Fruit fly (Drosophila melanogaster) whole organism, larva: Measurements from ENCODE around the gene CG42376.

Experiments used
- noc ChIP-seq: fragments of 200-800 bp; sonication (Bioruptor generic); optimal IDR thresholded peaks from 3 replicates; lab custom pipeline; 2019; ENCODE audit warnings: missing biosample characterization, mild to moderate bottlenecking, missing genetic modification characterization, moderate library complexity

CG42376 gene

DNA sequence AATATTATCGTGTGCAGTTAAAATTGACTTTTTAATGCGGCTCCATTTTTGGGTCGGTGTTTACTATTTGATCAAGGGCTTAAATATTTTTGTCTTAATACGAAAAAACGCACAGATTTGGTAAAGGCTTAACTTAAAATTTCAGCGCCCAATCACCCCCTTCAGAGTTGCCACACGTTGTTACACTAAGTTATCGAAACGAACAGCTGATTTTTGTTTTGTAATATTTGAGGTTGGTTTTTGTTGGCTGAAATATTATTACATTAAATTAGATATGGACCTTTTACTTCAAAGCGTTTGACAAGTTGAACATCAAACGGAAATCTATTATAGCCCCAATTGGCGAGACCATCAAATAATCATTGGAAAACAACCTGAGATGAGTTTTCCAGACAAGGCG is at the start of gene CG42376:
Gene CG42376, plus strand, starts transcription at position 187 of the 400 bp plus-strand sequence.
- TF ChIP-seq noc (tag; lab: Kevin White, UChicago), result no peak

DNA sequence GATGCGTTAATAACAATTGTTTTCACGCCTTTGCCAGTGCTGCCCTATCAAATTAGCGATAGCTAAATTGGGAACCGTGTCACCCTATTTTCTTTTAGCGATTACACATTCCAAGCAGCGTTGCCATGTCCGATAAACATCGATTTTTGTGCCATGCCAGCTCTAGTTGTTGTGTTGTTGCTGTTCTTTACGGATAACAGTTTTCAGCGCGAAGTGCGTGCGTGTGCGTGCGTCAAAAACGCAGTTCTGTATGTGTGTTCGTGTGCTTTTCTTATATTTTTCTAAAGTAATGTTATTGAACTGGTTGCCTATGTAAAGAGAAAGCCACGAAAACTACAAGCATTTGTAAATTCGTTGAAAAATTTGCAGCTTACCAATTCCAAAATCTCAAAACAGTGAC is 8.9 kb upstream of the CG42376 start, which contains the start of the genes CG3038 and G9a:
Gene CG3038, minus strand, starts transcription at position 55 of the 400 bp plus-strand sequence.
Gene G9a, plus strand, starts transcription at position 177 of the 400 bp plus-strand sequence.
- peak; percentile 26 for TF ChIP-seq noc (tag; lab: Kevin White, UChicago)

DNA sequence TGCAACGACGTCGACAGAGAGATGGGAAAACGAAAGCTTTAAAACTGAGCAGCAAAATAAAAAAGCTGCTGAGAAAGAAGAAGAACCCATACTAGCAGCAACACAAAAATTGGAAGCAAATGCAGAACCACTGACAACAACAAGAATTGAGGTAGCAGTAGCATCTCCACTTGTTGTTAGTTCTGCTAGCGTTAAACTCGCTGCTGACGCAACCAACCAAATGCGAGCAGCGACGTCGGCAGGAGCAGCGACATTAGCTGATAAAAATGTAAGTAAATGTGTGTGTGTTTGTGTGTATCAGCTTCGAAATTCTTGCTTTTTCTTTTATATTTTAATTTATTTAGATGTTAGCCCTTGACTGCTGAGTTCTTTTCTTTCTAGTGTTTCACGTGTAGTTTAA is 7.3 kb upstream of the CG42376 start:
- no peak for TF ChIP-seq noc (tag; lab: Kevin White, UChicago)

DNA sequence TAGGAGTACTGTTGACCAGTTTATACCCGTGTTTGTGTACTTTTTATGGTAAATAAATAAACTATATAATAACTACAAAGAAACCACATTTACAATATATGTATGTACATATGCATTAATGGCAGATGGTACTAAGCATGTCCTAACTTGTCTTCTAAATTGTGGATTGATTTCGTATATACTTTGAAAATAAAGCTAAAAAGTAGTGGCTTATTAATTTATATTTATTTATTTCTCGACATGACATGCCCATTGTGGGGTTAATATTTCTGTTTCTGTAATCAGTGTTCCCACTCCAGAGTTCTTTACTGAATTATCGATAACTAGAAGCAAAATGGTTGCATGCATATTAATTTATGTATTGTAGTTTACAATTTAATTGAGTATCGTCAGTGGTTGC is 693 bp downstream of the CG42376 start, which contains the start of gene cin:
Gene cin, plus strand, starts transcription at position 306 of the 400 bp plus-strand sequence.
- TF ChIP-seq noc (tag; lab: Kevin White, UChicago), result peak; percentile 57

DNA sequence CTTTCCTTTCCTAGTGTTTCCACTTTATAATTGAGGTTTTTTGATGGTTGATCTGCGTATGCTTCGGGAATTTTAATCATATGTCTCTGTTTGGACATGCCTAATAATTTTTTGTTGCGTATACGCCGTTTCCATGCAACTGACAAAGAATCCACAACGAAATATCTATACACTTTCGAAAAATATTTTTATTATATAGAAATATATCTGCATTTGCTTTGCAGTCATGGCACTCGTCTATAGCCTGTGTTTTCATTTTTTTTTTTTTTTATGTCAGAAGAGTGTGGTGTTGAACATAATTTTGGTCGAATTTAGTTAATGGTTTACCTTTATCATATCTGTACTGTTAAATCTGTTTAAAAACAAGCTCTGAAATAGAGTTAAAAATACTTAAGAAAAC is 8.2 kb downstream of the CG42376 start:
- TF ChIP-seq noc (tag; lab: Kevin White, UChicago), result no peak

DNA sequence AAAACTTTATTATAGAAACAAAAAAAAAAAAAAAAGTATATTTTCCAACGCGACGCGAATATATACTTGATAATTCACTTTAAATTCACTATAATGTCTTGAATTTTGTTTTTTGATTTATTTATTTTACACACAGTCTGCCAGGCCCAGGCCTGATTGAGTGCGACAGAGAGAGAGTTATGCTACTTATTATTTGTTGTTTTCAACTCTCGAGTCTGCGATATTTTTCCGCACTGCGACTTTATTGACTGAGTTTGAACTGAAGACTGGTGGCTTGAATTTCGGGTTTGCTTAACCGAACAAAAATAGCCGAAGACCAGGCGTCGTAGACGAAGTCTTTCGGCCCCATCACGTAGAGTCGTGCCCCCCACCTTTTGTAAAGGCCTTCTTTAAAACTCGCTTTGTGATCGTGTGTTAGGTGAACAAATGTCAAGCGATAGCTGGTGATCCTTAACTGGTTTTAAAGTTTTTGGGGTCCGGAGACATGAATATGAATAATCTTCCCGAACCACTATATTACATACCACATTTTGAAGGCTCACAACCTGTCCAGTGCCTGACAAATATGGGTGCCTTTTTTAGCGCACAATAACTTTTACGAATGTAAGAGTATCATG is 9.2 kb downstream of the CG42376 start, which contains the start of gene CG13377:
Gene CG13377, minus strand, starts transcription at position 272 of the 617 bp plus-strand sequence.
- TF ChIP-seq noc (tag; lab: Kevin White, UChicago), result no peak

DNA sequence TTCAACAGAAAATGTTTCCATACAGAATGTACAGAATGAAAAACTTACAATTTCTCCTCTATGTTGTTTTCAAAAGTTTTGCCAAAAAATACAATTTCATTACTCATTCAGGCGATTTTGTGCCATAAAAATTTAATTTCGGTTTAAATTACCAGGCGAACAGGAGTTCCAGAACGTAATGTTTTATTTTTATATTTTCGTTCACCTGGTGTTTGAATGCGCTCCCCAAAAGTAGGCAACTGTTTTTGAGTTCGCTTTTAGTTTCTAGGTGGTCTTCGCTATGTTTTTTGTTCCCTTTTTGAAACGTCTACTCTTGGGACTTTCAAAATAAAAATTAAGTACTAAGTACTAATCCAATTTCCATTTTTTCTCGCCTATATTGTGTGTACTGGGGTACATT is 11.0 kb downstream of the CG42376 start:
- no peak for TF ChIP-seq noc (tag; lab: Kevin White, UChicago)

DNA sequence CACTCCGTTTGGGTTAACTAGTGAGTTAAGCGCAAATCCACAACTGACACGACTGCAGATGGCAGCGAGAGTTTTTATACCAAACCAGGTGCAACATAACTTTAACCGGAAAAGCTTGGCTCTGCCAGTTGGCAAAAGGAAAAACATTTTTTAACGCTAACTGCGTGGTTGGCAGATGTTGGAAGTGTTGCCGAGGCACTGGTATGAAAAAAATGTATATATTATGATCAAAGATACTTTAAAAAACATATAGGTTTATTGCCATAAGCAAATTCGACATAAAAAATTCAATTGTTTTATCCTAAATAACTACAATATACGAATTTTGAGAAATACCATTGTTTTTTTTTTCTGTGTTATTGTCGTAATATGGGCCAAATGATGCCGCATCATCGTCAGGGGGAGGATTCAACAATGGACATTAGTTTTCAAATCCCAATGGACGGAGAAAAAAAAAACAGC is 12.3 kb downstream of the CG42376 start, which contains the start of gene CG13376:
Gene CG13376, minus strand, starts transcription at position 51 of the 462 bp plus-strand sequence.
- no peak for TF ChIP-seq noc (tag; lab: Kevin White, UChicago)

DNA sequence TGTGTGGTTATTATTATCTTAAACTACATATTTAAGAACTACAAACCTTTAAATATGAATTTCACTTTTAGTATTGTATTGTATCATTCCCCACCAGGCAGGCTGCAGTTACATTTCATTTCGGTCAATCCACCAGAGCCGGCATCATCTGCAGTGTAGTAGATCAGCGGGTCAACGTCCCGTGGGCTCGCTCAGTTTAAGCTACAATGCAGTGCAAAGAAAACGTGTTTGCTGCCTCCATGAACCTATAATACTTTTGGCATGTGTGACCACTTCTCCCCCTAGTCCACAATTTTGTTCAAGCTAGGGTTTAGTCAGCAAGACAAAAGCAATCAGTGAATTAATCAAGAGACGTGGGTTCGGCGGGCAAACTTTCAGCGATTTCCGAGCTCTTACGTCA is 13.3 kb downstream of the CG42376 start:
- TF ChIP-seq noc (tag; lab: Kevin White, UChicago), result no peak

DNA sequence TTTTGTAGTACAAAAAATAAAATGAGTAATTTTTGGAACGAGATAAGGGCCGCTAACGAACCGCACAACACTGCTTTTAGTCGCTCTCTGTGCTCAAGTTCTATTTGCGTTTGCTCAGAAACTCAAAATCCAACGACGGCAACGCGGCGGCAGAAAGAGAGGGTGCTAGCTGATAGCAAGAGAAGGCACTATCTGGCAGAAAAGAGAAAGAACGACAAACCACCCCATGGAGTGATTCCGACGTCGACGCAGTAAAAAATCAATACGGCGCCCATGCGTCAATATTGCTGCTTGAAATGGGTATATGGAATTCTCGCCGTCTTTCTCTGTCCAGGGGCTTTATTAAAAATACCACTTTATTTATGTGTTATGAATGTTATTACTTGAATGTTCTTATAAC is 21.4 kb downstream of the CG42376 start:
- TF ChIP-seq noc (tag; lab: Kevin White, UChicago), result no peak

DNA sequence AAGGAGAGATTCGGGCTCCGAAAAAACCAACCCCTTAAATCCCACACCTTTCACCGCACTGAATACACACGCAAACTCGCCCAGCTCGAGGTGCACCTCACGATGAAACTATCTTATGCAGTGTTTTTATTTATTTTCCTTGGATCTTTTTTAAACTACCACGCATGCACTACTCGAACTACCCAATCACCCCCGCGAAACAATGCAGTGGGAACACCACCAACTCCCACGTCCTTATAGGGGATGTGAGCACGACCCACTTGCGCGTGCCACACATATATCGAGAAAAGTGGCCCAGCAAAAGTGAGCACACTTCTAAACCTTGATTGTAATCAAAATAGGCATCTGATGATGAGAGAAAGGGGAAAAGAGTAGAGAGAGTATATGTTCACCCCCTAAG is 21.9 kb downstream of the CG42376 start:
- no peak for TF ChIP-seq noc (tag; lab: Kevin White, UChicago)

DNA sequence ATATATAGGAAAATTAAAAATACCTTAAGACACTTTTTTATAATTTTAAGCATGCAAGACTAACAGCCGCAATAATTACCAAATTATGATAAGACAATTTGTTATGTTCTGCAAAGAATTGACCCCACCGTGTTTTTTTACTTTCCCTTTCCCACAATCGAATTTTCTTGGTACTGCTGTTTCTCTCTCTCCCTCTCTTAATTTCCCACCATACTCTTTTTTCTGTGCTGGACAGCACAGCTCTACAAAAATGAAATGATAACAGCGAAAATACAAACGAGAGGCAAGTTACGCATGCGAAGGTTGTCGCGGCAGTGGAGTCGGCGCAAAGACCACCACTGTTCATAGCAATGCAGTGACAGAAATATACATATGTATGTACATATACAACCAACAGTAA is 23.2 kb downstream of the CG42376 start:
- no peak for TF ChIP-seq noc (tag; lab: Kevin White, UChicago)

DNA sequence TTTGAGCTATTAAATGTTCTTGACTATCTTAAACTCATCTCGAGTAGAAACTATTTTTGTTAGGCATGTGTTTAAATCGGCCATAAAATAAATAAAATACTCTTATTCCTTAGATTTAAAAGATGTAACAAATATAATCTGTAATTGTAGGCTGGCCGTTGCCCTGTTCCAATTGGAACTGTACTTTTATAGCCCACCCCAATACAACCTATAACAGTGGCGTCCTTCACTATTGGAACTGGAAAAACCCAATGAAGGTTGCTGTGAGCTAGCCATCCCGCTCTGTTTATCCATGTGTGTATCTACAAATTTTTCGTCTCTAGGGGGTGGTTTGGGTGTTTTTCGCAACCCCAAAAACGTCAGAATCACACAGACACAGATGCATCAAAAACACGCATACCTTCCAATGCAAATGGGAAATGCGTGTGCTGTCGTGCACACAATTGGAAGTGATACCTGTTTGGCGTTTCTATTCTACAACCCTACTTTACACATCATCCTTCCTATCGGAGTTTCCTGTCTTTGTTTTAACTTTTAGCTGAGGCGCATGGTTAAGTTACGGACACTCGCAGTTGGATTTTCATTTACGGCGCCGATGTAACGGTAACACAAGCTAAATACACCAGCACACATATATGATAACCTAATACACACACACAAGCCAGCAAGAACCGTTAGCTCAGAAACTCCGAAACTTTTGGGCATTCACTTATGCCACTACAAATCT is 23.9 kb downstream of the CG42376 start:
- no peak for TF ChIP-seq noc (tag; lab: Kevin White, UChicago)

DNA sequence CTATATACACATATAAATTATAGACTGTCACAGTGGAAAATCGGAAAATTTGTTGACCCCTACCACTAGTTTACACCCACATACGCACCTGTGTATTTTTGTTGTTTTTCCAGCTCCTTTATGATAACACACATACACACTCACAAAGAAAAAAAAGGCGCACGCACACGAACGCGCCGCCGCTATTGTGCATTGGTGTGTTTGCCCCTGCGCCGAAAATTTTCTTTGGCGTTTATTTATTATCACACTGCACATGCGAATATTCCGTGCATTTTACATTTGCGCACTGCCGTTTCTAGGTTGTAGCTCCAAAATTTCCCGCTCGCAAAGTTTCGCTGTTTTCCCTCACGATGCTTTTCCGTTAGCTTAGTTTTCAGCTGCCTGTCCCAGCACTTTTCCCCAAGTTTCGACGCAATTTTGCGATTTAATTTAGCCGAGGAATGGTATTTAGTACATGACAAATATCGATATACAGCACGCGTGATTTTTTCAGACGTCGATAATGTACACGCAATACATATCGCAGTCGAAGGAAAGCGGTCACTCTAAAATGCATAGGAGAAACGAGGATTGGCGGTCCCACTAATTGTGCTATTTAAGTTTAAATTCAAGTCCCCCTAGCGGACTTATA is 24.5 kb downstream of the CG42376 start, which contains the start of the genes CG3777 and ewg:
Gene CG3777, plus strand, starts transcription at position 607 of the 631 bp plus-strand sequence.
Gene ewg, minus strand, starts transcription at position 622 of the 631 bp plus-strand sequence.
- TF ChIP-seq noc (tag; lab: Kevin White, UChicago), result no peak

DNA sequence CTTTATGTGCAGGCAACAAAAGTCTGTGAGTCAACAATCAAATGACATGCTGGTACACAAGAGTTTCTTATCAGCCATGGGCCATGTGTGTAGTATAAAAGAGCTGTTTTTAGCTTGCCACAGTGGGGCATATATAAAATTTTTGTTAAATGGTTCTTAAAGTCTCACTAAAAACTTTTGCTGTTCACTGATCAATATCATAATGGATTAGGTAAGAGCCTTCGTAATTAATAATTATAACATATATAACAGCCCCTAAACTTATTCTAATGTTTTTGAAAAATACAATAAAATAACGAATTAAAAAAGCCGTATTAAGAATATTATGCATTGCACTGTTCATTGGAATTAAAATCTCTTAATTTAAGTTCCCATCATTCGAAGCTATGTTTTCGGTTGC is 38.6 kb downstream of the CG42376 start:
- TF ChIP-seq noc (tag; lab: Kevin White, UChicago), result no peak

DNA sequence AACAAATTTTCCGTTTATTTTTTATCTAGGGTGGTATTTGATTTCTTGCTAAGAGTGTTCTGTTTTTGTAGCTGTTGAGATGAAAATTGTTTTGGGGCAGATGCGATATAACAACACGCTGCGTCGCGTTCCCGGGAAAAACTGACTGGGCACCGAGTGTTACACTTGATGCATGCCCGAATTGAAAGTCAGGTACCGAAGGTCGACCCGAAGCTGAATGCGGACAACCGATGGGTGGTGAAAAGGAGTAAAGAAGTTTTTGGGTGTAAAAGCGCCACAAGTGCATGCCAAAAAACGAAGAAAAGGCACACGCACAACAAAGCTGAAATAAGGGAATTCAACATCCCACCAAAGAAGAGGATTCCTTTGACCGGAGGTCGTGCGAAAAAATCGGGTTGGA is 40.2 kb downstream of the CG42376 start, which contains the start of gene CG13375:
Gene CG13375, minus strand, starts transcription at position 124 of the 400 bp plus-strand sequence.
- TF ChIP-seq noc (tag; lab: Kevin White, UChicago), result no peak
